Comparison of ENCODE assay signal across 6 worm cellular contexts in genomic region chrIV:296849-297248, ce11.
TF ChIP-seq lines count a peak whose summit lies in the region.

No protein-coding gene starts in this region.

TF ChIP-seq in whole organism, L1 larva, 84 proteins besides CTCF, POLR2A, EP300 and RAD21:
- TF ChIP-seq hlh-17 (GFP tag; optimal IDR thresholded peaks at IDR 0.05; lab: Kevin White, UChicago; ENCODE audit: borderline replicate concordance) (no peak), hlh-4 (tag; optimal IDR thresholded peaks at IDR 0.05; lab: Kevin White, UChicago) (no peak), nhr-71 (tag; optimal IDR thresholded peaks at IDR 0.05; lab: Kevin White, UChicago) (peak; percentile 41), lin-35 (GFP tag; optimal IDR thresholded peaks at IDR 0.05; lab: Kevin White, UChicago) (peak in 1 of 2 experiments; percentile 35), nhr-20 (tag; optimal IDR thresholded peaks at IDR 0.05; lab: Kevin White, UChicago) (peak; percentile 11), C04F5.9 (tag; optimal IDR thresholded peaks at IDR 0.05; lab: Kevin White, UChicago) (no peak), efl-1 (optimal IDR thresholded peaks at IDR 0.05; lab: Kevin White, UChicago) (no peak), efl-1 (GFP tag; optimal IDR thresholded peaks at IDR 0.05 in 1 of 2; lab: Kevin White, UChicago) (peak in 1 of 2 experiments; percentile 35), tlp-1 (tag; optimal IDR thresholded peaks at IDR 0.05; lab: Kevin White, UChicago) (peak; percentile 7), nhr-90 (tag; optimal IDR thresholded peaks at IDR 0.05; lab: Kevin White, UChicago; ENCODE audit: poor library complexity) (peak; percentile 64), snu-23 (GFP tag; optimal IDR thresholded peaks at IDR 0.05; lab: Kevin White, UChicago) (peak; percentile 4), elt-2 (tag; optimal IDR thresholded peaks at IDR 0.05; lab: Kevin White, UChicago) (peak; percentile 94)

TF ChIP-seq in whole organism, L2 larva, 48 proteins besides CTCF, POLR2A, EP300 and RAD21 (continues in another document):
- no peak for TF ChIP-seq nhr-129 (tag; optimal IDR thresholded peaks at IDR 0.05; lab: Kevin White, UChicago)
- no peak for TF ChIP-seq ztf-1 (GFP tag; conservative IDR thresholded peaks at IDR 0.05; lab: Robert Waterston, UW)
- no peak for TF ChIP-seq lin-39 (tag; optimal IDR thresholded peaks at IDR 0.05; lab: Kevin White, UChicago)
- TF ChIP-seq R02D3.7 (tag; optimal IDR thresholded peaks at IDR 0.05; lab: Kevin White, UChicago) = no peak
- TF ChIP-seq unc-62 (GFP tag; optimal IDR thresholded peaks at IDR 0.05; lab: Kevin White, UChicago) = no peak
- TF ChIP-seq ZK546.5 (tag; optimal IDR thresholded peaks at IDR 0.05; lab: Kevin White, UChicago) = no peak
- TF ChIP-seq ceh-16 (tag; optimal IDR thresholded peaks at IDR 0.05; lab: Kevin White, UChicago) = no peak
- TF ChIP-seq lin-13 (GFP tag; optimal IDR thresholded peaks at IDR 0.05; lab: Kevin White, UChicago) = no peak
- TF ChIP-seq zag-1 (tag; optimal IDR thresholded peaks at IDR 0.05; lab: Kevin White, UChicago) = no peak
- TF ChIP-seq dmd-4 (tag; optimal IDR thresholded peaks at IDR 0.05; lab: Kevin White, UChicago) = no peak
- TF ChIP-seq elt-1 (tag; optimal IDR thresholded peaks at IDR 0.05; lab: Kevin White, UChicago) = no peak
- TF ChIP-seq C34F6.9 (tag; optimal IDR thresholded peaks at IDR 0.05; lab: Kevin White, UChicago) = no peak
- no peak for TF ChIP-seq aly-2 (tag; optimal IDR thresholded peaks at IDR 0.05; lab: Kevin White, UChicago)
- TF ChIP-seq nhr-237 (tag; optimal IDR thresholded peaks at IDR 0.05; lab: Kevin White, UChicago) = no peak
- no peak for TF ChIP-seq ztf-4 (tag; optimal IDR thresholded peaks at IDR 0.05; lab: Kevin White, UChicago)
- no peak for TF ChIP-seq nhr-11 (tag; optimal IDR thresholded peaks at IDR 0.05; lab: Kevin White, UChicago)
- TF ChIP-seq egl-27 (tag; optimal IDR thresholded peaks at IDR 0.05; lab: Kevin White, UChicago) = no peak

TF ChIP-seq in whole organism, L3 larva, 47 proteins besides CTCF, POLR2A, EP300 and RAD21:
- no peak for TF ChIP-seq unc-62 (GFP tag; optimal IDR thresholded peaks at IDR 0.05; lab: Kevin White, UChicago)
- no peak for TF ChIP-seq mml-1 (tag; optimal IDR thresholded peaks at IDR 0.05; lab: Kevin White, UChicago)
- peak; percentile 67 for TF ChIP-seq jun-1 (tag; optimal IDR thresholded peaks at IDR 0.05; lab: Kevin White, UChicago)
- TF ChIP-seq pha-4 (tag; optimal IDR thresholded peaks at IDR 0.05; lab: Kevin White, UChicago) = peak; percentile 21
- no peak for TF ChIP-seq nhr-67 (tag; optimal IDR thresholded peaks at IDR 0.05; lab: Kevin White, UChicago)
- peak; percentile 91 for TF ChIP-seq pqm-1 (tag; optimal IDR thresholded peaks at IDR 0.05; lab: Kevin White, UChicago)
- peak; percentile 95 for TF ChIP-seq elt-2 (tag; optimal IDR thresholded peaks at IDR 0.05; lab: Kevin White, UChicago)
- peak; percentile 47 for TF ChIP-seq skn-1 (tag; optimal IDR thresholded peaks at IDR 0.05; lab: Kevin White, UChicago)
- no peak for TF ChIP-seq nhr-12 (tag; optimal IDR thresholded peaks at IDR 0.05; lab: Kevin White, UChicago)
- TF ChIP-seq ztf-11 (tag; optimal IDR thresholded peaks at IDR 0.05; lab: Kevin White, UChicago) = no peak
- TF ChIP-seq nhr-23 (tag; optimal IDR thresholded peaks at IDR 0.05; lab: Kevin White, UChicago) = no peak

TF ChIP-seq in whole organism, L4 larva, 104 proteins besides CTCF, POLR2A, EP300 and RAD21 (continues in another document):
- TF ChIP-seq hlh-30 (tag; optimal IDR thresholded peaks at IDR 0.05; lab: Kevin White, UChicago; ENCODE audit: insufficient read depth) (peak; percentile 66), dmd-6 (GFP tag; IDR thresholded peaks at IDR 0.05; lab: Robert Waterston, UW) (peak; percentile 92), nhr-102 (tag; optimal IDR thresholded peaks at IDR 0.05; lab: Kevin White, UChicago) (peak; percentile 38), mdl-1 (tag; optimal IDR thresholded peaks at IDR 0.05; lab: Kevin White, UChicago) (peak in 1 of 2 experiments; percentile 43), mdt-29 (GFP tag; IDR thresholded peaks at IDR 0.05; lab: Robert Waterston, UW) (peak; percentile 32; the same call in 1 of the 2 replicates), unc-62 (GFP tag; optimal IDR thresholded peaks at IDR 0.05 in 1 of 2; lab: Kevin White, UChicago) (no peak), unc-62 (tag; optimal IDR thresholded peaks at IDR 0.05; lab: Kevin White, UChicago) (no peak), nhr-28 (tag; optimal IDR thresholded peaks at IDR 0.05; lab: Kevin White, UChicago) (peak; percentile 80), pqm-1 (tag; optimal IDR thresholded peaks at IDR 0.05; lab: Kevin White, UChicago) (peak; percentile 57), nhr-77 (tag; optimal IDR thresholded peaks at IDR 0.05; lab: Kevin White, UChicago) (peak; percentile 80), hlh-11 (tag; optimal IDR thresholded peaks at IDR 0.05; lab: Kevin White, UChicago) (peak; percentile 83), lsy-2 (tag; optimal IDR thresholded peaks at IDR 0.05; lab: Kevin White, UChicago) (peak in 1 of 2 experiments; percentile 9), pha-4 (GFP tag; IDR thresholded peaks at IDR 0.05; lab: Robert Waterston, UW) (peak; percentile 20; the same call in 1 of the 2 replicates), pha-4 (tag; optimal IDR thresholded peaks at IDR 0.05; lab: Kevin White, UChicago) (no peak), D1046.2 (GFP tag; IDR thresholded peaks at IDR 0.05; lab: Robert Waterston, UW) (no peak), lin-15B (tag; optimal IDR thresholded peaks at IDR 0.05; lab: Kevin White, UChicago) (no peak), nhr-41 (GFP tag; IDR thresholded peaks at IDR 0.05; lab: Robert Waterston, UW) (no peak), php-3 (GFP tag; IDR thresholded peaks at IDR 0.05; lab: Robert Waterston, UW) (peak; percentile 78; the same call in 1 of the 2 replicates)

TF ChIP-seq in whole organism, late embryonic, 69 proteins besides CTCF, POLR2A, EP300 and RAD21:
- TF ChIP-seq elt-2 (tag; optimal IDR thresholded peaks at IDR 0.05; lab: Kevin White, UChicago) (peak; percentile 20), zip-5 (tag; optimal IDR thresholded peaks at IDR 0.05; lab: Kevin White, UChicago) (no peak)

TF ChIP-seq in whole organism, young adult, 124 proteins besides CTCF, POLR2A, EP300 and RAD21:
- TF ChIP-seq let-607 (tag; optimal IDR thresholded peaks at IDR 0.05; lab: Kevin White, UChicago) = peak in 1 of 2 experiments; percentile 35
- peak; percentile 81 for TF ChIP-seq nhr-80 (tag; optimal IDR thresholded peaks at IDR 0.05; lab: Kevin White, UChicago)
- no peak for TF ChIP-seq tbx-9 (tag; optimal IDR thresholded peaks at IDR 0.05; lab: Kevin White, UChicago; ENCODE audit: borderline replicate concordance)
- TF ChIP-seq bed-1 (GFP tag; IDR thresholded peaks at IDR 0.05; lab: Robert Waterston, UW) = no peak
- TF ChIP-seq atf-7 (tag; optimal IDR thresholded peaks at IDR 0.05; lab: Kevin White, UChicago) = peak; percentile 70
- TF ChIP-seq unc-62 (GFP tag; optimal IDR thresholded peaks at IDR 0.05; lab: Kevin White, UChicago) = peak; percentile 18
- TF ChIP-seq ztf-6 (GFP tag; IDR thresholded peaks at IDR 0.05; lab: Robert Waterston, UW) = no peak
- TF ChIP-seq B0336.3 (GFP tag; IDR thresholded peaks at IDR 0.05; lab: Robert Waterston, UW) = 0 out of 2 replicates have a peak, but pooled peaks have one; percentile 21
- TF ChIP-seq ztf-22 (GFP tag; optimal IDR thresholded peaks at IDR 0.05; lab: Kevin White, UChicago) = peak; percentile 41
- peak; percentile 2 for TF ChIP-seq lin-40 (tag; optimal IDR thresholded peaks at IDR 0.05; lab: Kevin White, UChicago)
- TF ChIP-seq chd-7 (tag; optimal IDR thresholded peaks at IDR 0.05; lab: Kevin White, UChicago) = peak; percentile 27
- TF ChIP-seq Y79H2A.3 (GFP tag; conservative IDR thresholded peaks at IDR 0.05; lab: Robert Waterston, UW) = no peak
- TF ChIP-seq cebp-1 (GFP tag; IDR thresholded peaks at IDR 0.05; lab: Robert Waterston, UW) = no peak
- peak; percentile 37 for TF ChIP-seq cebp-1 (tag; optimal IDR thresholded peaks at IDR 0.05; lab: Kevin White, UChicago)
